Fruit fly (Drosophila melanogaster) whole organism, adult: ENCODE data around the gene fan.
A peak's percentile ranks its signal among the peaks of the same experiment; 100 is the strongest.

ENCODE experiments used
- CG11617 ChIP-seq: fragments of 200-800 bp; sonication (Bioruptor generic); optimal IDR thresholded peaks from 2 replicates; lab custom pipeline; 2017; ENCODE audit warnings: mild to moderate bottlenecking, missing biosample characterization, missing genetic modification reagents, missing genetic modification characterization
- CG12768 ChIP-seq: fragments of 200-800 bp; sonication (Bioruptor generic); optimal IDR thresholded peaks from 2 replicates; lab custom pipeline; 2017; ENCODE audit warnings: missing biosample characterization, missing genetic modification characterization, mild to moderate bottlenecking, moderate library complexity, missing genetic modification reagents
- CG14711 ChIP-seq: fragments of 200-800 bp; sonication (Bioruptor generic); optimal IDR thresholded peaks from 2 replicates; lab custom pipeline; 2018; ENCODE audit warnings: missing biosample characterization, mild to moderate bottlenecking, missing genetic modification characterization, moderate library complexity
- CG1620 ChIP-seq: fragments of 200-800 bp; sonication (Bioruptor generic); optimal IDR thresholded peaks from 2 replicates; lab custom pipeline; 2016; ENCODE audit warnings: missing biosample characterization, missing genetic modification characterization
- CG33017 ChIP-seq: fragments of 200-800 bp; sonication (Bioruptor generic); optimal IDR thresholded peaks from 2 replicates; lab custom pipeline; 2018; ENCODE audit warnings: missing biosample characterization, mild to moderate bottlenecking, missing genetic modification characterization, moderate library complexity
- CG5204 ChIP-seq: fragments of 200-800 bp; sonication (Bioruptor generic); optimal IDR thresholded peaks from 2 replicates; lab custom pipeline; 2016; ENCODE audit warnings: missing biosample characterization, missing genetic modification characterization
- CG7045 ChIP-seq: fragments of 200-800 bp; sonication (Bioruptor generic); optimal IDR thresholded peaks from 2 replicates; lab custom pipeline; 2017; ENCODE audit warnings: missing biosample characterization, mild to moderate bottlenecking, missing genetic modification characterization
- CG7101 ChIP-seq: fragments of 200-800 bp; sonication (Bioruptor generic); optimal IDR thresholded peaks from 2 replicates; lab custom pipeline; 2018; ENCODE audit warnings: missing biosample characterization, mild to moderate bottlenecking, missing genetic modification characterization, moderate library complexity
- Clk ChIP-seq: fragments of 200-800 bp; sonication (Bioruptor generic); optimal IDR thresholded peaks from 2 replicates; lab custom pipeline; 2017; ENCODE audit warnings: missing biosample characterization, missing genetic modification characterization
- Crg-1 ChIP-seq: fragments of 200-800 bp; sonication (Bioruptor generic); optimal IDR thresholded peaks from 2 replicates; lab custom pipeline; 2016; ENCODE audit warnings: missing biosample characterization, missing genetic modification characterization
- Hr96 ChIP-seq: fragments of 200-800 bp; sonication (Bioruptor generic); optimal IDR thresholded peaks from 2 replicates; lab custom pipeline; 2016; ENCODE audit warnings: missing biosample characterization, missing genetic modification characterization
- Mnt ChIP-seq: fragments of 200-800 bp; sonication (Bioruptor generic); optimal IDR thresholded peaks from 2 replicates; lab custom pipeline; 2016; ENCODE audit warnings: missing biosample characterization, mild to moderate bottlenecking, missing genetic modification characterization
- bab1 ChIP-seq: fragments of 200-800 bp; sonication (Bioruptor generic); optimal IDR thresholded peaks from 3 replicates; lab custom pipeline; 2019; ENCODE audit warnings: missing biosample characterization, mild to moderate bottlenecking, missing genetic modification characterization, moderate library complexity
- cic ChIP-seq: fragments of 200-800 bp; sonication (Bioruptor generic); optimal IDR thresholded peaks from 2 replicates; lab custom pipeline; 2017; ENCODE audit warnings: missing biosample characterization, mild to moderate bottlenecking, missing genetic modification characterization, moderate library complexity
- cnc ChIP-seq, 2 experiments: fragments of >200 bp; optimal IDR thresholded peaks; 2 replicates each; lab custom pipeline; 2017
- kay ChIP-seq: fragments of 200-800 bp; sonication (Bioruptor generic); peaks from one replicate; lab custom pipeline; 2016; ENCODE audit warnings: missing biosample characterization, missing genetic modification characterization, borderline replicate concordance
- ovo ChIP-seq: fragments of 200-800 bp; sonication (Bioruptor generic); optimal IDR thresholded peaks from 2 replicates; lab custom pipeline; 2016; ENCODE audit warnings: missing biosample characterization, missing genetic modification characterization
- pad ChIP-seq: fragments of 200-800 bp; sonication (Bioruptor generic); optimal IDR thresholded peaks from 3 replicates; lab custom pipeline; 2017; ENCODE audit warnings: missing biosample characterization, missing genetic modification characterization, mild to moderate bottlenecking, moderate library complexity, missing genetic modification reagents
- tj ChIP-seq: fragments of 200-800 bp; sonication (Bioruptor generic); optimal IDR thresholded peaks from 3 replicates; lab custom pipeline; 2017; ENCODE audit warnings: missing biosample characterization, mild to moderate bottlenecking, missing genetic modification characterization, moderate library complexity
- toe ChIP-seq: fragments of 200-800 bp; sonication (Bioruptor generic); optimal IDR thresholded peaks from 2 replicates; lab custom pipeline; 2016; ENCODE audit warnings: missing biosample characterization, missing genetic modification characterization

Gene fan

dm6 chr3L:8073872-8074271, 35.1 kb upstream of the fan start:
- TF ChIP-seq CG33017 (no peak), ovo (GFP tag; lab: Kevin White, UChicago) (no peak), cnc (optimal IDR thresholded peaks at IDR 0.05; lab: Kevin White, UChicago) (no peak), tj (GFP tag; lab: Kevin White, UChicago) (no peak), CG7045 (no peak), CG5204 (GFP tag; lab: Kevin White, UChicago) (no peak), CG1620 (GFP tag; lab: Kevin White, UChicago) (no peak), Mnt (GFP tag; lab: Kevin White, UChicago) (no peak), CG14711 (tag; lab: Kevin White, UChicago) (no peak), toe (GFP tag; lab: Kevin White, UChicago) (no peak), Hr96 (GFP tag; lab: Kevin White, UChicago) (no peak), kay (GFP tag; lab: Kevin White, UChicago) (no peak)

- no peak for TF ChIP-seq CG11617 (GFP tag; lab: Kevin White, UChicago)
- TF ChIP-seq CG1620 (GFP tag; lab: Kevin White, UChicago): no peak
- no peak for TF ChIP-seq Clk (GFP tag; lab: Kevin White, UChicago)
- TF ChIP-seq bab1 (GFP tag; lab: Kevin White, UChicago): no peak
- no peak for TF ChIP-seq cnc (optimal IDR thresholded peaks at IDR 0.05; lab: Kevin White, UChicago)
- TF ChIP-seq CG7101 (tag; lab: Kevin White, UChicago): no peak
- TF ChIP-seq CG12768 (GFP tag; lab: Kevin White, UChicago): no peak
- no peak for TF ChIP-seq Hr96 (GFP tag; lab: Kevin White, UChicago)
- TF ChIP-seq cic (GFP tag; lab: Kevin White, UChicago): no peak
- TF ChIP-seq Mnt (GFP tag; lab: Kevin White, UChicago): no peak
- TF ChIP-seq CG14711 (tag; lab: Kevin White, UChicago): no peak
- no peak for TF ChIP-seq CG33017
- no peak for TF ChIP-seq CG7045
- TF ChIP-seq CG5204 (GFP tag; lab: Kevin White, UChicago): no peak
- no peak for TF ChIP-seq Crg-1 (GFP tag; lab: Kevin White, UChicago)
- no peak for TF ChIP-seq kay (GFP tag; lab: Kevin White, UChicago)
- no peak for TF ChIP-seq tj (GFP tag; lab: Kevin White, UChicago)
- TF ChIP-seq pad (GFP tag; lab: Kevin White, UChicago): no peak
- TF ChIP-seq toe (GFP tag; lab: Kevin White, UChicago): no peak
- TF ChIP-seq ovo (GFP tag; lab: Kevin White, UChicago): no peak
Observed at dm6 chr3L:8074944-8075343, 34.0 kb upstream of the fan start.

DNA sequence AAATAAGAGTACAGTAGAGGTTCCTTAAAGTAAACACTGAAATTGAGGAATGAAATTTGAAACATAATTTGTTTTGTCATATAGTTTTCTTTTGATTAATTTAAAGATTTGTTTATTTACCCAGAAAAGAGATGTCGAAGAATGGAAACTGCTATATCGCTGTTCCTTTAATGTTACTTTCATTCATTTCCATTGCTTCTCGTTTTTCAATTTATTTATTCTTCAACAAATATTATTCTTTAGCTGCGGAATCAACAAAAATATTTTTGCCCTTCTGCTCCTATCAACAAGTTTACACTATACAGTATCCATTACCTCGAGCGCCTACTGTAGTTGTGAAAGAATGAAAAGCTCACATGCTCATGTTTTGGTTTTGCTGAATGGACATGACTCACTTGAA, 32.8 kb upstream of the fan start:
- TF ChIP-seq Mnt (GFP tag; lab: Kevin White, UChicago) (no peak), CG14711 (tag; lab: Kevin White, UChicago) (no peak), bab1 (GFP tag; lab: Kevin White, UChicago) (peak; percentile 55), pad (GFP tag; lab: Kevin White, UChicago) (no peak), kay (GFP tag; lab: Kevin White, UChicago) (peak; percentile 7), CG7101 (tag; lab: Kevin White, UChicago) (peak; percentile 25)

DNA sequence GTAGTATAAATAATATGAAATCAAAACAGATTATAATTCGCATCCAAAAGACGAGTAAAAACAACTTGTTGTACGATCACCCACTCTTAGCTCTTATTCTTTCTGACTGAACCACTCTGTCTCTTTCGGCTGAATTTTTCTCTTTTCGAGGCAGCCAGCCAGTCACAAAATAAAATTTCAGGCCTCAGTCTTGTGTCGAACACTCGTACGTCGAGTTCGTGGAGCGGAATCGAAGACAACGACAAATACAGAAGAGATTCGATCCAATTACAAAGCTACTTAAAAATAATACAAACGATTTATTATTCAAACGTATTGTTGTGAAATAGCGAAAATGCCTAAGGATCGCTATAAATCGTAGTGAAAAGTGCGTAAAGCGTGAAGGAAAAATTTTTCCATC, 31.7 kb upstream of the fan start:
- TF ChIP-seq kay (GFP tag; lab: Kevin White, UChicago) (peak; percentile 54), CG1620 (GFP tag; lab: Kevin White, UChicago) (no peak), Hr96 (GFP tag; lab: Kevin White, UChicago) (no peak), CG11617 (GFP tag; lab: Kevin White, UChicago) (no peak), tj (GFP tag; lab: Kevin White, UChicago) (no peak), bab1 (GFP tag; lab: Kevin White, UChicago) (peak; percentile 32), CG14711 (tag; lab: Kevin White, UChicago) (no peak), CG33017 (no peak)

dm6 chr3L:8077953-8078352, 31.0 kb upstream of the fan start:
- TF ChIP-seq kay (GFP tag; lab: Kevin White, UChicago) (no peak), toe (GFP tag; lab: Kevin White, UChicago) (no peak), tj (GFP tag; lab: Kevin White, UChicago) (no peak), CG12768 (GFP tag; lab: Kevin White, UChicago) (no peak), CG33017 (no peak), bab1 (GFP tag; lab: Kevin White, UChicago) (no peak), CG1620 (GFP tag; lab: Kevin White, UChicago) (no peak), ovo (GFP tag; lab: Kevin White, UChicago) (no peak)

- no peak for TF ChIP-seq CG11617 (GFP tag; lab: Kevin White, UChicago)
- no peak for TF ChIP-seq CG12768 (GFP tag; lab: Kevin White, UChicago)
- no peak for TF ChIP-seq cnc (optimal IDR thresholded peaks at IDR 0.05; lab: Kevin White, UChicago)
- no peak for TF ChIP-seq bab1 (GFP tag; lab: Kevin White, UChicago)
- TF ChIP-seq pad (GFP tag; lab: Kevin White, UChicago): no peak
- TF ChIP-seq CG5204 (GFP tag; lab: Kevin White, UChicago): no peak
- TF ChIP-seq Hr96 (GFP tag; lab: Kevin White, UChicago): no peak
- no peak for TF ChIP-seq Clk (GFP tag; lab: Kevin White, UChicago)
- no peak for TF ChIP-seq kay (GFP tag; lab: Kevin White, UChicago)
- no peak for TF ChIP-seq CG14711 (tag; lab: Kevin White, UChicago)
- TF ChIP-seq CG1620 (GFP tag; lab: Kevin White, UChicago): no peak
- TF ChIP-seq CG7045: no peak
- no peak for TF ChIP-seq Crg-1 (GFP tag; lab: Kevin White, UChicago)
- TF ChIP-seq tj (GFP tag; lab: Kevin White, UChicago): no peak
- no peak for TF ChIP-seq Mnt (GFP tag; lab: Kevin White, UChicago)
- TF ChIP-seq CG7101 (tag; lab: Kevin White, UChicago): no peak
- no peak for TF ChIP-seq ovo (GFP tag; lab: Kevin White, UChicago)
- TF ChIP-seq toe (GFP tag; lab: Kevin White, UChicago): no peak
Observed at dm6 chr3L:8079598-8079997, 29.3 kb upstream of the fan start.
